Fruit fly (Drosophila melanogaster): ENCODE measurements around the gene CG5194.

CG5194 gene

DNA sequence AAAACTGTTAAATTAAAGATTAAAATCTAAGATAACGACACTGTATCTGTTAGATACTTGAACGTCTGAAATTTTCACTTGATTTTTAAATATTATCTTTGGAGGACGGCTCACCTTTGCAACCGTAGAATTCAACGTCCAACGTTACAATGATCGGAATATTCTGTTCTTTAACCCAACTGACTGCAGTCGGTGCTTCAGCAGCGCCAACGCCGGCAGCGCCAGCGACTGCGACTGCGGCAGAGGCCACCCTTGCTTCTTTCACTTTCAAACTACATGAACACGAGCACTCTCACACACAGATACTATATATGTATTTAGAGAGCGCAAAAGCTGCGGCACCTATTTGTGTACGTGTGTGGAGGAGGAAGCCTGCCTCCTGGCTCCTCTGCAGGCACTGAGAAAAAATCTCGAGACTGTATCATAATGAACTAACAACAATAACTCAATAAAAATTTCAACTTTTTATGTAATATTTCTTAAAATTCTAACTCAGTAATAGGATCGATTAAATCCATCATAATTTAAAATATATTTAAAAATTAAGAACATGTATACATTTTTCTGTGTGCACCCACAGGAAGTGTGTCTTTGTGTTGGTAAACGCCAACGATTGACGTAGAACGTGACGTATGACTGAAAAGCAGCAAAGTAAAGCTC lies 47.9 kb upstream of the CG5194 start (continued):
- TF ChIP-seq inv (GFP tag; IDR thresholded peaks at IDR 0.05; ENCODE audit: partially characterized antibody) (no peak), her (GFP tag; optimal IDR thresholded peaks at IDR 0.05) (peak; percentile 11), insv (GFP tag; optimal IDR thresholded peaks at IDR 0.05) (peak in 1 of 2 experiments; percentile 60), fru (optimal IDR thresholded peaks at IDR 0.05) (no peak), ewg (GFP tag; optimal IDR thresholded peaks at IDR 0.05) (peak; percentile 81), hkb (optimal IDR thresholded peaks at IDR 0.05) (no peak), hkb (GFP tag; IDR thresholded peaks at IDR 0.05) (peak; percentile 88), CG7357 (GFP tag; IDR thresholded peaks at IDR 0.05) (peak; percentile 79), Poxn (GFP tag; IDR thresholded peaks at IDR 0.05) (peak; percentile 58; the same call in 1 of the 2 replicates), Six4 (GFP tag; optimal IDR thresholded peaks at IDR 0.05) (peak; percentile 85), CG5245 (GFP tag; optimal IDR thresholded peaks at IDR 0.05) (peak; percentile 83), CG17568 (GFP tag; optimal IDR thresholded peaks at IDR 0.05) (peak; percentile 85), Antp (GFP tag; optimal IDR thresholded peaks at IDR 0.05) (peak; percentile 34), CG31388 (GFP tag; optimal IDR thresholded peaks at IDR 0.05) (peak; percentile 54), Dll (GFP tag; IDR thresholded peaks at IDR 0.05; ENCODE audit: partially characterized antibody) (no peak), Xrp1 (GFP tag; IDR thresholded peaks at IDR 0.05) (peak; percentile 94), HLH3B (GFP tag; IDR thresholded peaks at IDR 0.05) (peak; percentile 91), CG4360 (GFP tag; IDR thresholded peaks at IDR 0.05) (peak; percentile 51), Pdp1 (GFP tag; optimal IDR thresholded peaks at IDR 0.05) (peak; percentile 53 to 72), twi (tag; optimal IDR thresholded peaks at IDR 0.05) (peak; percentile 85), gsb-n (tag; optimal IDR thresholded peaks at IDR 0.05) (peak; percentile 88), Optix (GFP tag; IDR thresholded peaks at IDR 0.05) (peak; percentile 74; the same call in 2 of the 3 replicates), CG11504 (tag; optimal IDR thresholded peaks at IDR 0.05) (peak; percentile 91), abd-A (tag; optimal IDR thresholded peaks at IDR 0.05) (peak; percentile 81), emc (GFP tag; optimal IDR thresholded peaks at IDR 0.05) (peak; percentile 17), yki (optimal IDR thresholded peaks at IDR 0.05) (no peak), btn (GFP tag; optimal IDR thresholded peaks at IDR 0.05) (no peak), Adf1 (GFP tag; IDR thresholded peaks at IDR 0.05) (peak; percentile 93), ara (GFP tag; IDR thresholded peaks at IDR 0.05) (peak; percentile 83), CG18619 (GFP tag; optimal IDR thresholded peaks at IDR 0.05) (peak; percentile 87), Dbx (GFP tag; IDR thresholded peaks at IDR 0.05) (peak; percentile 96), aop (GFP tag; IDR thresholded peaks at IDR 0.05) (0 out of 2 replicates have a peak, but pooled peaks have one; percentile 4), CG6254 (GFP tag; optimal IDR thresholded peaks at IDR 0.05) (peak; percentile 68), Abd-B (GFP tag; optimal IDR thresholded peaks at IDR 0.05) (peak; percentile 85), CG17328 (GFP tag; IDR thresholded peaks at IDR 0.05) (peak; percentile 82), z (GFP tag; IDR thresholded peaks at IDR 0.05) (no peak), onecut (GFP tag; IDR thresholded peaks at IDR 0.05) (peak; percentile 81), CG1647 (GFP tag; optimal IDR thresholded peaks at IDR 0.05) (peak; percentile 74), nerfin-2 (GFP tag; IDR thresholded peaks at IDR 0.05; ENCODE audit: partially characterized antibody) (no peak), Nf-YA (GFP tag; IDR thresholded peaks at IDR 0.05) (peak; percentile 79), CG3163 (GFP tag; optimal IDR thresholded peaks at IDR 0.05) (peak; percentile 10), B-H1 (GFP tag; IDR thresholded peaks at IDR 0.05) (peak; percentile 78), CG8478 (optimal IDR thresholded peaks at IDR 0.05) (no peak), D19A (tag; optimal IDR thresholded peaks at IDR 0.05) (peak; percentile 87), MTF-1 (GFP tag; optimal IDR thresholded peaks at IDR 0.05; ENCODE audit: borderline replicate concordance) (peak; percentile 63), PHDP (tag; optimal IDR thresholded peaks at IDR 0.05) (peak; percentile 94), Taf1 (GFP tag; IDR thresholded peaks at IDR 0.05) (peak; percentile 90), bowl (GFP tag; IDR thresholded peaks at IDR 0.05) (no peak), Ada2b (GFP tag; IDR thresholded peaks at IDR 0.05) (peak; percentile 89), CG11085 (GFP tag; IDR thresholded peaks at IDR 0.05) (peak; percentile 87), en (GFP tag; optimal IDR thresholded peaks at IDR 0.05) (no peak), rib (GFP tag; IDR thresholded peaks at IDR 0.05) (peak; percentile 85)

Data from whole organism, embryonic.